Fruit fly (Drosophila melanogaster): Measurements from ENCODE around the gene CG31752.

CG31752 gene

dm6 chr2L:18881014-18881660, 40.0 kb upstream of the CG31752 start, which contains the start of gene tup (continued):
- TF ChIP-seq CG3919 (GFP tag; optimal IDR thresholded peaks at IDR 0.05) (peak; percentile 33), CG1621 (tag; optimal IDR thresholded peaks at IDR 0.05) (peak; percentile 75), Lpt (GFP tag; optimal IDR thresholded peaks at IDR 0.05) (peak; percentile 22), OdsH (GFP tag; optimal IDR thresholded peaks at IDR 0.05) (no peak), CG11902 (GFP tag; optimal IDR thresholded peaks at IDR 0.05) (no peak), CG6808 (GFP tag; optimal IDR thresholded peaks at IDR 0.05) (no peak), CG11762 (GFP tag; optimal IDR thresholded peaks at IDR 0.05; ENCODE audit: insufficient read depth) (no peak), Sox14 (GFP tag; optimal IDR thresholded peaks at IDR 0.05) (peak; percentile 20), CG3032 (tag; optimal IDR thresholded peaks at IDR 0.05) (no peak), Eip78C (GFP tag) (peak; percentile 81), Smox (GFP tag; optimal IDR thresholded peaks at IDR 0.05) (no peak), CG6854 (GFP tag; optimal IDR thresholded peaks at IDR 0.05) (no peak), Sox15 (GFP tag; optimal IDR thresholded peaks at IDR 0.05) (no peak), fd59A (GFP tag; optimal IDR thresholded peaks at IDR 0.05) (no peak), CG15336 (GFP tag; IDR thresholded peaks at IDR 0.05) (no peak), lz (GFP tag; optimal IDR thresholded peaks at IDR 0.05) (no peak), achi (GFP tag; optimal IDR thresholded peaks at IDR 0.05) (peak; percentile 19), cyc (GFP tag; optimal IDR thresholded peaks at IDR 0.05) (no peak)

DNA sequence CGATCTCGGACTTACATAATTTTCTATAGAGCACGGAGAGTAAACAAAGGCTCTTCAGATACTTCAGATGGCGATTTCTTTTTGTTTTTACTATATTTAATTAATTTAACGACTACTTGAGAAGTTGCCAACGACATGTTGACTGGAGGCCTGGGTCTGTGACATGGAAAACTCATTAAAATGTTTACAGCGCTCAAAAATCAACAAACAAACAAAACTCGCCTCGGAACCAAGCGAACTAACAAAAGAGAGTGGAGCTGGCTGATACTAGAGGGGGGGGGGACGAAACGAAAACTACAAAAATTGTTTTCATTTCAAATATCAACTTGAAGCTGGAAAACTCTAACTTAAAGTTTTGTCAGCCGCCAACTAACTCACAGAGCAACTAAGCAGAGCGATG, 37.3 kb upstream of the CG31752 start:
- TF ChIP-seq fd59A (GFP tag; optimal IDR thresholded peaks at IDR 0.05), result no peak
- TF ChIP-seq fkh (GFP tag; optimal IDR thresholded peaks at IDR 0.05), result peak; percentile 84

DNA sequence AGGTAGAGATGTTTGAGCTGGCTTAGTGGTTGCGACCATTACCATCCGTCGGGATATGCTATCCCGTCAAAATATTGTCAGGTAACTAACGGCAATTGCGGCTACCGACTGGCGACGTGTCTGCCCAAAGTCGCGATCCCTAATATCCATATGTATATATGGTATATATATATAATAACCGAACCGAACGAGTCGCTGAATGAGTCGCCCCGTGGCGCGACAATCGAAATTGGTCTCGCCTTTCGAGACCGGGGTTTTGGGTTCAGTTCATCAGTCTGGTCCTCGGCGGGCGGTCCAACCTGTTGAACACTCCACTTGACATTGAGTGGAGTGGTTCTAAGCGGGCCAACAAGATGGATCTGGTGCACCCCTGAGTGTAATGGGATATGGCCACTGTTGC, 34.1 kb upstream of the CG31752 start:
- TF ChIP-seq Blimp-1 (GFP tag; optimal IDR thresholded peaks at IDR 0.05) (no peak), CG6792 (GFP tag; optimal IDR thresholded peaks at IDR 0.05) (no peak), CG10631 (GFP tag; optimal IDR thresholded peaks at IDR 0.05) (no peak), CG6808 (GFP tag; optimal IDR thresholded peaks at IDR 0.05) (no peak), CG15336 (GFP tag; IDR thresholded peaks at IDR 0.05) (no peak), CG10669 (GFP tag; optimal IDR thresholded peaks at IDR 0.05) (no peak), CG3032 (tag; optimal IDR thresholded peaks at IDR 0.05) (no peak), vri (GFP tag; optimal IDR thresholded peaks at IDR 0.05) (no peak), OdsH (GFP tag; optimal IDR thresholded peaks at IDR 0.05) (no peak), Eip75B (GFP tag; optimal IDR thresholded peaks at IDR 0.05) (no peak), dac (GFP tag; optimal IDR thresholded peaks at IDR 0.05) (no peak), Smox (GFP tag; optimal IDR thresholded peaks at IDR 0.05) (no peak), topi (GFP tag; optimal IDR thresholded peaks at IDR 0.05) (no peak)

- no peak for TF ChIP-seq Sox15 (GFP tag; optimal IDR thresholded peaks at IDR 0.05)
- no peak for TF ChIP-seq CG6276 (GFP tag; optimal IDR thresholded peaks at IDR 0.05)
- TF ChIP-seq Eip75B (GFP tag; optimal IDR thresholded peaks at IDR 0.05), result no peak
- peak; percentile 27 for TF ChIP-seq CG31627 (GFP tag; optimal IDR thresholded peaks at IDR 0.05)
- TF ChIP-seq CG10631 (GFP tag; optimal IDR thresholded peaks at IDR 0.05), result no peak
- no peak for TF ChIP-seq CG34406 (GFP tag; optimal IDR thresholded peaks at IDR 0.05)
- TF ChIP-seq OdsH (GFP tag; optimal IDR thresholded peaks at IDR 0.05), result no peak
- no peak for TF ChIP-seq Ets96B (tag; optimal IDR thresholded peaks at IDR 0.05)
- no peak for TF ChIP-seq CG1621 (tag; optimal IDR thresholded peaks at IDR 0.05)
- TF ChIP-seq Hr39 (GFP tag; optimal IDR thresholded peaks at IDR 0.05), result peak; percentile 36
- no peak for TF ChIP-seq Lpt (GFP tag; optimal IDR thresholded peaks at IDR 0.05)
- TF ChIP-seq CG8319 (GFP tag; optimal IDR thresholded peaks at IDR 0.05), result no peak
- TF ChIP-seq spab (GFP tag; optimal IDR thresholded peaks at IDR 0.05), result no peak
- no peak for TF ChIP-seq net (GFP tag; optimal IDR thresholded peaks at IDR 0.05)
- no peak for TF ChIP-seq CG8119 (GFP tag; IDR thresholded peaks at IDR 0.05)
- TF ChIP-seq cyc (GFP tag; optimal IDR thresholded peaks at IDR 0.05), result peak; percentile 32
- TF ChIP-seq lz (GFP tag; optimal IDR thresholded peaks at IDR 0.05), result peak; percentile 33
- no peak for TF ChIP-seq CG6163 (GFP tag; IDR thresholded peaks at IDR 0.05)
- no peak for TF ChIP-seq CG11294 (GFP tag; IDR thresholded peaks at IDR 0.05)
- TF ChIP-seq CG10669 (GFP tag; optimal IDR thresholded peaks at IDR 0.05), result no peak
- no peak for TF ChIP-seq Sox14 (GFP tag; optimal IDR thresholded peaks at IDR 0.05)
- TF ChIP-seq CG3919 (GFP tag; optimal IDR thresholded peaks at IDR 0.05), result no peak
- no peak for TF ChIP-seq CG9139 (GFP tag; optimal IDR thresholded peaks at IDR 0.05)
- TF ChIP-seq Eip78C (GFP tag), result peak; percentile 45
- TF ChIP-seq Eip93F (GFP tag; optimal IDR thresholded peaks at IDR 0.05), result no peak
- TF ChIP-seq Hr4 (GFP tag; optimal IDR thresholded peaks at IDR 0.05), result no peak
- peak; percentile 6 for TF ChIP-seq fd59A (GFP tag; optimal IDR thresholded peaks at IDR 0.05)
- no peak for TF ChIP-seq CG7368 (GFP tag; optimal IDR thresholded peaks at IDR 0.05)
- peak; percentile 34 for TF ChIP-seq Ets21C (GFP tag; optimal IDR thresholded peaks at IDR 0.05)
- no peak for TF ChIP-seq CG16779 (tag; optimal IDR thresholded peaks at IDR 0.05)
- TF ChIP-seq CG6854 (GFP tag; optimal IDR thresholded peaks at IDR 0.05), result no peak
Observed at dm6 chr2L:18871822-18872221, 30.7 kb upstream of the CG31752 start.

Data from whole organism, prepupa.